Worm (Caenorhabditis elegans): ENCODE data around the gene elks-1.

- TF ChIP-seq elt-3 (tag; optimal IDR thresholded peaks at IDR 0.05): no peak
- no peak for TF ChIP-seq pqm-1 (tag; optimal IDR thresholded peaks at IDR 0.05)
- TF ChIP-seq daf-12 (tag; optimal IDR thresholded peaks at IDR 0.05): no peak
- no peak for TF ChIP-seq nhr-237 (tag; optimal IDR thresholded peaks at IDR 0.05)
- TF ChIP-seq snpc-4 (tag; optimal IDR thresholded peaks at IDR 0.05): no peak
- no peak for TF ChIP-seq lin-39 (tag; optimal IDR thresholded peaks at IDR 0.05)
- TF ChIP-seq fos-1 (tag; optimal IDR thresholded peaks at IDR 0.05): no peak
Measured at ce11 chrIV:3298300-3298699, 51.5 kb downstream of the elks-1 start, which contains the start of gene W08E12.6.

Measured in whole organism, L3 larva.